Worm (Caenorhabditis elegans) whole organism, young adult: ENCODE results near the gene mlc-4.
A peak's percentile ranks its signal among the peaks of the same experiment; 100 is the strongest.

ENCODE experiments used
- C06A6.2 ChIP-seq: fragments of 200-800 bp; sonication (Bioruptor generic); conservative IDR thresholded peaks from 2 replicates; pipeline ENCODE4 v1.3.6; 2022; ENCODE audit warnings: missing genetic modification characterization, missing compliant biosample characterization
- F49E8.2 ChIP-seq: sonication (generic microtip); optimal IDR thresholded peaks from 3 replicates; lab custom pipeline; 2017; ENCODE audit warnings: missing genetic modification characterization, mild to moderate bottlenecking, missing compliant biosample characterization, antibody characterized with exemption, moderate library complexity; ENCODE audit not compliant: insufficient read depth
- Y53G8AR.9 ChIP-seq: fragments of 200-800 bp; sonication (Bioruptor generic); conservative IDR thresholded peaks from 2 replicates; pipeline ENCODE4 v1.3.6; 2022; ENCODE audit warnings: missing genetic modification reagents, missing genetic modification characterization, missing compliant biosample characterization
- Y79H2A.3 ChIP-seq: fragments of 200-800 bp; sonication (Bioruptor generic); conservative IDR thresholded peaks from 2 replicates; pipeline ENCODE4 v1.3.6; 2022; ENCODE audit warnings: missing genetic modification reagents, missing genetic modification characterization, missing compliant biosample characterization
- ZK185.1 ChIP-seq: sonication (generic microtip); optimal IDR thresholded peaks from 2 replicates; lab custom pipeline; 2016; ENCODE audit warnings: mild to moderate bottlenecking, missing genetic modification characterization, missing compliant biosample characterization; ENCODE audit not compliant: poor library complexity, severe bottlenecking
- athp-1 ChIP-seq: sonication (generic microtip); optimal IDR thresholded peaks from 2 replicates; lab custom pipeline; 2017; ENCODE audit warnings: mild to moderate bottlenecking, missing genetic modification characterization, missing compliant biosample characterization
- bed-1 ChIP-seq: fragments of 200-800 bp; sonication (Bioruptor generic); IDR thresholded peaks from 2 replicates; pipeline ENCODE4 v1.3.6; 2022; ENCODE audit warnings: missing genetic modification reagents, missing genetic modification characterization, missing compliant biosample characterization
- cebp-1 ChIP-seq, 2 experiments: fragments of 200-800 bp in 1 of 2; sonication (Bioruptor generic) in 1 of 2; sonication (generic microtip) in 1 of 2; IDR thresholded peaks in 1 of 2; optimal IDR thresholded peaks in 1 of 2; 2 replicates each; pipeline versions ENCODE4 v1.3.6 to Lab custom; 2017 to 2022; ENCODE audit warnings: missing compliant biosample characterization in 2 of 2, missing genetic modification characterization in 2 of 2, mild to moderate bottlenecking in 1 of 2, missing genetic modification reagents in 1 of 2, moderate library complexity in 1 of 2
- cebp-2 ChIP-seq: fragments of 200-800 bp; sonication (Bioruptor generic); IDR thresholded peaks from 2 replicates; pipeline ENCODE4 v1.3.6; 2022; ENCODE audit warnings: missing genetic modification characterization, missing compliant biosample characterization
- ceh-40 ChIP-seq: fragments of 200-800 bp; sonication (Bioruptor generic); IDR thresholded peaks from 2 replicates; pipeline ENCODE4 v1.3.6; 2022; ENCODE audit warnings: missing genetic modification characterization, missing compliant biosample characterization
- fkh-3 ChIP-seq: sonication (generic microtip); optimal IDR thresholded peaks from 2 replicates; lab custom pipeline; 2016; ENCODE audit warnings: mild to moderate bottlenecking, missing genetic modification characterization, missing compliant biosample characterization
- lin-40 ChIP-seq: sonication (generic microtip); optimal IDR thresholded peaks from 2 replicates; lab custom pipeline; 2016; ENCODE audit warnings: missing genetic modification characterization, mild to moderate bottlenecking, missing compliant biosample characterization, missing genotype, missing genetic modification reagents
- madf-8 ChIP-seq: fragments of 200-800 bp; sonication (Bioruptor generic); conservative IDR thresholded peaks from 2 replicates; pipeline ENCODE4 v1.3.6; 2022; ENCODE audit warnings: missing genetic modification reagents, missing genetic modification characterization, missing compliant biosample characterization
- nfyb-1 ChIP-seq: fragments of 200-800 bp; sonication (Bioruptor generic); IDR thresholded peaks from 2 replicates; pipeline ENCODE4 v1.3.6; 2022; ENCODE audit warnings: missing genetic modification reagents, missing genetic modification characterization, missing compliant biosample characterization
- nhr-80 ChIP-seq: sonication (generic microtip); optimal IDR thresholded peaks from 2 replicates; lab custom pipeline; 2016; ENCODE audit warnings: missing genetic modification characterization, missing compliant biosample characterization
- pbrm-1 ChIP-seq: fragments of 200-800 bp; sonication (Bioruptor generic); IDR thresholded peaks from 2 replicates; pipeline ENCODE4 v1.3.6; 2022; ENCODE audit warnings: missing genetic modification reagents, missing genetic modification characterization, missing compliant biosample characterization
- rec-8 ChIP-seq, 2 experiments: sonication (generic microtip); optimal IDR thresholded peaks; 2 replicates each; lab custom pipeline; 2016; ENCODE audit warnings: mild to moderate bottlenecking in 2 of 2, missing genetic modification characterization in 2 of 2, missing genetic modification reagents in 2 of 2, missing genotype in 2 of 2, missing biosample characterization in 1 of 2, missing compliant biosample characterization in 1 of 2, moderate library complexity in 1 of 2
- rpc-1 ChIP-seq, 2 experiments: fragments of 150-350 bp in 1 of 2; sonication (generic microtip) in 1 of 2; optimal IDR thresholded peaks; 2 replicates each; lab custom pipeline; 2014 to 2018; ENCODE audit warnings: missing biosample characterization in 1 of 2, missing genetic modification characterization in 1 of 2, missing genetic modification reagents in 1 of 2, missing genotype in 1 of 2
- sptf-2 ChIP-seq: fragments of 200-800 bp; sonication (Bioruptor generic); optimal IDR thresholded peaks from 2 replicates; lab custom pipeline; 2018; ENCODE audit warnings: mild to moderate bottlenecking, missing genetic modification characterization, missing compliant biosample characterization
- unc-130 ChIP-seq: sonication (generic microtip); optimal IDR thresholded peaks from 2 replicates; lab custom pipeline; 2016; ENCODE audit warnings: missing genetic modification reagents, missing genetic modification characterization, missing compliant biosample characterization
- zim-3 ChIP-seq: sonication (generic microtip); optimal IDR thresholded peaks from 2 replicates; lab custom pipeline; 2017; ENCODE audit warnings: mild to moderate bottlenecking, missing genetic modification characterization, moderate library complexity, missing compliant biosample characterization
- ztf-18 ChIP-seq: sonication (generic microtip); optimal IDR thresholded peaks from 2 replicates; lab custom pipeline; 2016; ENCODE audit warnings: missing genotype, mild to moderate bottlenecking, missing genetic modification characterization, missing compliant biosample characterization
- ztf-22 ChIP-seq: fragments of 200-800 bp; sonication (Bioruptor generic); optimal IDR thresholded peaks from 2 replicates; lab custom pipeline; 2018; ENCODE audit warnings: mild to moderate bottlenecking, missing genetic modification characterization, moderate library complexity, missing compliant biosample characterization

mlc-4 gene

DNA sequence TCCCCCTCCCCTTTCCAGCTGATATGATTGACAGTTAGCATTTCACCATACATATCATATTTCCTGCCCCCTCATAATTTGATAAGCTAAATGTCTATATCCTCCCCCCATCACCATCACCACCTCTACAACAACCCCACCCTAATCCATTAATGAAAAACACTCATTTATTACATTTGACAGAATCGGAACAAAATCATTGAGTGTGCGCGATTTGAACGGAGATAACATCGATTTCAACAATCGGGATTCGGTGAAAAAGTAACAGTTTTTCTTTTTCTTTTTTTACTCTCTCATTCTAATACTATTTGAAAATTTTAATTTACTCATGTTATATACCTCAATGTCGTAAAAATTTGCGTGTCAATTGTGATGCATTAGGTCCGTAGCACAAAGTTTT, 47.8 kb downstream of the mlc-4 start:
- TF ChIP-seq madf-8 (GFP tag; lab: Robert Waterston, UW) = no peak
- TF ChIP-seq ztf-18 (tag; lab: Kevin White, UChicago) = no peak
- TF ChIP-seq C06A6.2 (GFP tag; lab: Robert Waterston, UW) = no peak
- no peak for TF ChIP-seq Y79H2A.3 (GFP tag; lab: Robert Waterston, UW)
- no peak for TF ChIP-seq cebp-2 (GFP tag; lab: Robert Waterston, UW)
- TF ChIP-seq ZK185.1 = no peak
- TF ChIP-seq ztf-22 (GFP tag; lab: Kevin White, UChicago) = no peak
- no peak for TF ChIP-seq athp-1 (tag; lab: Kevin White, UChicago)
- TF ChIP-seq zim-3 = no peak
- TF ChIP-seq nfyb-1 (GFP tag; lab: Robert Waterston, UW) = no peak
- no peak for TF ChIP-seq fkh-3 (tag; lab: Kevin White, UChicago)
- TF ChIP-seq sptf-2 (GFP tag; lab: Kevin White, UChicago) = no peak
- TF ChIP-seq ceh-40 (GFP tag; lab: Robert Waterston, UW) = no peak
- TF ChIP-seq lin-40 (tag; lab: Kevin White, UChicago) = no peak

DNA sequence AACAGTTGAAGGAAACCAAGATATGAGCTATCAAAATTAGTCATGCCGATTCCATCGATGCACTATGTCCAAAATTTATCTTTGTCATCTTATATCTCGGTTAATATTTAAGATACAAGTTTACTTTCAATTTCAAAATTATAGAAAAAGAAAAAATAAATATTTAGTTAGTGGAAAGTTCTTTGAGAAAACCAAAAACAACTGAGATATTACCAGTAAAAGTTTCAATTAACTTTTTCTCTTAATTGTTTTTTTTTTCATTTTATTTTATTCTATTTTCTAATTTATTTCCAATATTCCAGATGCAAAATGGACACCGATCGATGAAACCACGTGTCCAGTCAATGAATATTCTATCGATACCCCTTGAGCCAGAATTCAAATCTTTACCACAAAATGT, 49.0 kb downstream of the mlc-4 start, which contains the start of gene gei-1:
gei-1 (plus strand) TSS at position 301 of the 400 bp plus-strand sequence.
- TF ChIP-seq unc-130 (GFP tag; lab: Kevin White, UChicago) = no peak
- TF ChIP-seq Y53G8AR.9 = no peak
- no peak for TF ChIP-seq bed-1 (GFP tag; lab: Robert Waterston, UW)
- TF ChIP-seq rpc-1 (optimal IDR thresholded peaks at IDR 0.05; lab: Kevin White, UChicago) = no peak
- no peak for TF ChIP-seq rpc-1 (tag; optimal IDR thresholded peaks at IDR 0.05; lab: Kevin White, UChicago)
- TF ChIP-seq rec-8 (tag; optimal IDR thresholded peaks at IDR 0.05; lab: Kevin White, UChicago) = no peak
- TF ChIP-seq cebp-1 (GFP tag; IDR thresholded peaks at IDR 0.05; lab: Robert Waterston, UW) = no peak
- no peak for TF ChIP-seq cebp-1 (tag; optimal IDR thresholded peaks at IDR 0.05; lab: Kevin White, UChicago)
- TF ChIP-seq F49E8.2 (tag; lab: Kevin White, UChicago) = no peak

DNA sequence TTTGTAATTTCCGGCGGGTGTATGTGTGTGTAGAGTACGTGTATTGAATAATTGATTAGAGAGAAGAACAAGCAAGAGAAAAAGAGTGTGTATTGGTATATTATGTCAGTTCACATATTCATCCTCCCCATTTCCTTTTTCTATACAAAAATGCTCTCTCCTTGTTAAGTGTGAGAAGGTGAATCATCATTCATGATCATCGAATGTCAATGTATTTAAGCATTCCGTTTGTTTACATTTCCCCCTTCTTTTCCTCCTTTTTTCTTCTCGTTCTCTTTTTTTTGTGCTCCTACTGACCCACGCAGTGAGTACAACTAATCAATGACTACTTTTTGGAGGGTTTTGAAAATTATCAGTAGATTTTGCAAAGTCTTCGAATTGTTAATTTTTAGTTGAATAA, 50.1 kb downstream of the mlc-4 start:
- no peak for TF ChIP-seq pbrm-1 (GFP tag; lab: Robert Waterston, UW)
- TF ChIP-seq nhr-80 (tag; lab: Kevin White, UChicago) = peak; percentile 10
